Worm (Caenorhabditis elegans) whole organism, mixed stage, embryonic: ENCODE results near the gene F23H11.4.

ENCODE experiments used
- M03D4.4 ChIP-seq: sonication (generic microtip); optimal IDR thresholded peaks from 2 replicates; lab custom pipeline; 2017; ENCODE audit warnings: mild to moderate bottlenecking, missing genetic modification characterization, missing compliant biosample characterization
- blmp-1 ChIP-seq: fragments of 150-350 bp; optimal IDR thresholded peaks from 2 replicates; lab custom pipeline; 2014; ENCODE audit warnings: missing biosample characterization, missing genetic modification characterization
- ceh-39 ChIP-seq: fragments of 150-350 bp; optimal IDR thresholded peaks from 2 replicates; lab custom pipeline; 2014; ENCODE audit warnings: missing biosample characterization, missing genetic modification characterization
- ceh-83 ChIP-seq: fragments of 200-800 bp; sonication (Bioruptor generic); optimal IDR thresholded peaks from 2 replicates; lab custom pipeline; 2018; ENCODE audit warnings: mild to moderate bottlenecking, missing genetic modification characterization, missing compliant biosample characterization
- ces-1 ChIP-seq: fragments of 150-350 bp; optimal IDR thresholded peaks from 2 replicates; lab custom pipeline; 2014; ENCODE audit warnings: missing biosample characterization, missing genetic modification reagents, missing genetic modification characterization
- cnd-1 ChIP-seq: fragments of 200-800 bp; sonication (Bioruptor generic); optimal IDR thresholded peaks from 2 replicates; lab custom pipeline; 2018; ENCODE audit warnings: mild to moderate bottlenecking, missing genetic modification characterization, missing compliant biosample characterization
- elt-1 ChIP-seq: sonication (generic microtip); optimal IDR thresholded peaks from 2 replicates; lab custom pipeline; 2017; ENCODE audit warnings: missing genetic modification characterization, mild to moderate bottlenecking, missing compliant biosample characterization, antibody characterized with exemption, moderate library complexity, borderline replicate concordance; ENCODE audit not compliant: insufficient read depth
- elt-3 ChIP-seq: fragments of 150-350 bp; optimal IDR thresholded peaks from 2 replicates; lab custom pipeline; 2014; ENCODE audit warnings: missing biosample characterization, missing genetic modification characterization
- flh-1 ChIP-seq: fragments of 200-800 bp; sonication (Bioruptor generic); optimal IDR thresholded peaks from 2 replicates; lab custom pipeline; 2018; ENCODE audit warnings: mild to moderate bottlenecking, missing genetic modification characterization, moderate library complexity, missing compliant biosample characterization
- hlh-1 ChIP-seq: fragments of 150-350 bp; optimal IDR thresholded peaks from 2 replicates; lab custom pipeline; 2014; ENCODE audit warnings: missing biosample characterization, missing genetic modification reagents, missing genetic modification characterization
- lin-13 ChIP-seq: fragments of 150-350 bp; optimal IDR thresholded peaks from 2 replicates; lab custom pipeline; 2014; ENCODE audit warnings: missing biosample characterization, missing genetic modification characterization
- lsy-2 ChIP-seq: fragments of 150-350 bp; optimal IDR thresholded peaks from 2 replicates; lab custom pipeline; 2014; ENCODE audit warnings: missing biosample characterization, missing genetic modification characterization
- mab-5 ChIP-seq: fragments of 150-350 bp; optimal IDR thresholded peaks from 2 replicates; lab custom pipeline; 2014; ENCODE audit warnings: missing biosample characterization, missing genetic modification characterization
- mep-1 ChIP-seq: fragments of 150-350 bp; optimal IDR thresholded peaks from 2 replicates; lab custom pipeline; 2017; ENCODE audit warnings: missing biosample characterization, missing genetic modification reagents, missing genetic modification characterization, inconsistent platforms
- nhr-2 ChIP-seq: fragments of 150-350 bp; optimal IDR thresholded peaks from 2 replicates; lab custom pipeline; 2014; ENCODE audit warnings: missing biosample characterization, missing genetic modification characterization
- nhr-237 ChIP-seq: fragments of 150-350 bp; optimal IDR thresholded peaks from 2 replicates; lab custom pipeline; 2014; ENCODE audit warnings: missing biosample characterization, missing genetic modification characterization
- nhr-76 ChIP-seq: sonication (generic microtip); optimal IDR thresholded peaks from 2 replicates; lab custom pipeline; 2017; ENCODE audit warnings: missing biosample characterization, missing genetic modification characterization
- pha-4 ChIP-seq: fragments of 150-350 bp; optimal IDR thresholded peaks from 2 replicates; lab custom pipeline; 2018; ENCODE audit warnings: missing biosample characterization, missing genetic modification reagents, missing genetic modification characterization
- sem-2 ChIP-seq: fragments of 200-800 bp; sonication (Bioruptor generic); optimal IDR thresholded peaks from 2 replicates; lab custom pipeline; 2018; ENCODE audit warnings: mild to moderate bottlenecking, missing genetic modification characterization, missing compliant biosample characterization
- unc-120 ChIP-seq: sonication (generic microtip); optimal IDR thresholded peaks from 2 replicates; lab custom pipeline; 2017; ENCODE audit warnings: missing genetic modification characterization, missing compliant biosample characterization; ENCODE audit not compliant: poor library complexity, severe bottlenecking
- unc-39 ChIP-seq: fragments of 150-350 bp; optimal IDR thresholded peaks from 2 replicates; lab custom pipeline; 2014; ENCODE audit warnings: missing biosample characterization, missing genetic modification characterization
- unc-62 ChIP-seq: fragments of 150-350 bp; optimal IDR thresholded peaks from 2 replicates; lab custom pipeline; 2014; ENCODE audit warnings: missing biosample characterization, missing genetic modification reagents, missing genetic modification characterization
- zip-8 ChIP-seq: fragments of 150-350 bp; optimal IDR thresholded peaks from 2 replicates; lab custom pipeline; 2014; ENCODE audit warnings: missing biosample characterization, missing genetic modification characterization
- ztf-11 ChIP-seq: fragments of 150-350 bp; optimal IDR thresholded peaks from 2 replicates; lab custom pipeline; 2014; ENCODE audit warnings: missing biosample characterization, missing genetic modification characterization

F23H11.4 gene

DNA sequence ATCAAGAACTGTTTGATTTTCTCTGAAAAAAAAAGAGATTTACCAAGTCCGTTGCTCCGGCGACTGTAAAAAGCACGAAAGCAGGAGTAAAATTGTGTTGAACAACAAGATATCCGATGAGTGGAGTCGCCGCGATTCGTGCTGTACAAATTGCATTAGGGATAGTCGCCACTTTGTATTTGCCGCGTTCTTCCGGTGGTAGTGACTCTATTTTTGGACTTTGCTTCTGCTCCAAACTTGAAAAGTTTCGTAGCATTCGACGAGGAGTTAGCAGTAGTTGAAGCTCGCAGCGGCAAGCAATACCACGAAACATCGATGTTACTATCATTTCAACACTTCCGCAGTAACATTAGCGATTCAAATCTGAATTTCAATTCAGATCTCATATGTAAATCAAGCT, 2.2 kb upstream of the F23H11.4 start, which contains the start of gene crls-1:
Gene crls-1, minus strand, starts transcription at position 363 of the 400 bp plus-strand sequence.
- TF ChIP-seq nhr-237 (tag; lab: Kevin White, UChicago) (no peak), nhr-76 (tag; lab: Kevin White, UChicago) (no peak), ces-1 (GFP tag; lab: Kevin White, UChicago) (no peak), ztf-11 (tag; lab: Kevin White, UChicago) (no peak)

ce11 chrIII:907990-908389, 651 bp upstream of the F23H11.4 start:
- peak; percentile 24 for TF ChIP-seq nhr-237 (tag; lab: Kevin White, UChicago)
- TF ChIP-seq mep-1 = no peak
- no peak for TF ChIP-seq unc-62 (GFP tag; lab: Kevin White, UChicago)
- peak; percentile 60 for TF ChIP-seq pha-4 (tag; lab: Kevin White, UChicago)

- TF ChIP-seq ceh-83 (no peak), M03D4.4 (no peak)
Measured at ce11 chrIII:901600-902250, 5.6 kb downstream of the F23H11.4 start.

ce11 chrIII:901148-901547, 6.2 kb downstream of the F23H11.4 start, which contains the start of gene sucl-2:
sucl-2 (minus strand) TSS chrIII:901412.
- no peak for TF ChIP-seq blmp-1 (tag; lab: Kevin White, UChicago)
- TF ChIP-seq lsy-2 (tag; lab: Kevin White, UChicago) = no peak

- TF ChIP-seq ztf-11 (tag; lab: Kevin White, UChicago) (no peak), nhr-237 (tag; lab: Kevin White, UChicago) (no peak), ceh-39 (tag; lab: Kevin White, UChicago) (no peak), mab-5 (tag; lab: Kevin White, UChicago) (no peak), M03D4.4 (no peak), cnd-1 (tag; lab: Kevin White, UChicago) (no peak)
Measured at ce11 chrIII:900134-900533, 7.2 kb downstream of the F23H11.4 start.

- TF ChIP-seq nhr-237 (tag; lab: Kevin White, UChicago) = no peak
- no peak for TF ChIP-seq elt-1
Measured at ce11 chrIII:896904-897303, 10.4 kb downstream of the F23H11.4 start.

- TF ChIP-seq hlh-1 (tag; lab: Kevin White, UChicago) (peak; percentile 18), elt-3 (no peak)
- TF ChIP-seq, all 35 proteins: peak for 1
Measured at ce11 chrIII:895525-895924, 11.8 kb downstream of the F23H11.4 start, which contains the start of the genes ztf-18 and F23H11.2. ztf-18 (minus strand) TSS chrIII:895712. F23H11.2 (plus strand) TSS chrIII:895747.

DNA sequence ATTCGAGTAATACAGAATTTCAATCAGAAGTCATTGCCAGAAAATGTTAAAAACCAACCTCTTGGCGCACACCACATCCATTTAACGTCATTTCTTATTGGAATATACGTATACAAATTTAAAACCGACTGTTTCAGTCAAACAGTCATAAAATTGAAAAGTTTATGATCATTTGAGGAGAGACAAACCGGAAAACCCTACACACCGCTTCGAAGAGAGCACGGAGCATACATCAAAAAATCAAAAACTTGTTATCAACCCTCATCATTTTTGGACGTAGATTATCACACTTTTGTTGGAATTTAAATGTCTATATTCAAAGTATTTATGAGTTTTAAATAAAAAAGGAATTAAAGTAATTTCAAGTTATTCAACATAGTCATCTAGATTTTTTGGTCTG, 16.3 kb downstream of the F23H11.4 start, which contains the start of gene T24C4.10:
Gene T24C4.10, minus strand, starts transcription at position 230 of the 400 bp plus-strand sequence.
- no peak for TF ChIP-seq cnd-1 (tag; lab: Kevin White, UChicago)
- TF ChIP-seq flh-1 (GFP tag; lab: Kevin White, UChicago) = no peak
- TF ChIP-seq zip-8 (tag; lab: Kevin White, UChicago) = no peak
- TF ChIP-seq pha-4 (tag; lab: Kevin White, UChicago) = no peak
- TF ChIP-seq ces-1 (GFP tag; lab: Kevin White, UChicago) = no peak
- TF ChIP-seq lin-13 (tag; lab: Kevin White, UChicago) = no peak
- TF ChIP-seq nhr-2 (tag; lab: Kevin White, UChicago) = no peak
- TF ChIP-seq hlh-1 (tag; lab: Kevin White, UChicago) = no peak
- no peak for TF ChIP-seq unc-120 (tag; lab: Kevin White, UChicago)
- TF ChIP-seq lsy-2 (tag; lab: Kevin White, UChicago) = no peak
- no peak for TF ChIP-seq unc-39 (tag; lab: Kevin White, UChicago)
- TF ChIP-seq sem-2 (GFP tag; lab: Kevin White, UChicago) = no peak
- no peak for TF ChIP-seq blmp-1 (tag; lab: Kevin White, UChicago)
- TF ChIP-seq, all 35 proteins: peak for 0
